Worm (Caenorhabditis elegans) whole organism, midembryonic: ENCODE data around the gene duxl-1.
"Not testable (repeated sequence)": the region's sequence is repeated elsewhere in the genome, so short reads cannot be mapped to it uniquely, and the experiment has no call there.

ENCODE experiments used
- T22C8.4 ChIP-seq: fragments of 200-800 bp; sonication (Bioruptor generic); IDR thresholded peaks from 2 replicates; pipeline ENCODE4 v1.3.6; 2022; ENCODE audit warnings: missing genetic modification characterization, missing compliant biosample characterization
- cog-1 ChIP-seq: sonication (generic microtip); optimal IDR thresholded peaks from 2 replicates; lab custom pipeline; 2016; ENCODE audit warnings: missing genetic modification characterization, missing compliant biosample characterization
- flt-1 ChIP-seq: fragments of 200-800 bp; sonication (Bioruptor generic); IDR thresholded peaks from 2 replicates; pipeline ENCODE4 v1.3.6; 2022; ENCODE audit warnings: missing genetic modification characterization, missing compliant biosample characterization
- klf-2 ChIP-seq: fragments of 200-800 bp; sonication (Bioruptor generic); conservative IDR thresholded peaks from 2 replicates; pipeline ENCODE4 v1.3.6; 2022; ENCODE audit warnings: missing genetic modification reagents, missing genetic modification characterization, missing compliant biosample characterization
- med-1 ChIP-seq: sonication (generic microtip); optimal IDR thresholded peaks from 2 replicates; lab custom pipeline; 2017; ENCODE audit warnings: missing genetic modification characterization, mild to moderate bottlenecking, missing compliant biosample characterization, antibody characterized with exemption, missing genetic modification reagents; ENCODE audit not compliant: insufficient read depth
- ref-1 ChIP-seq: fragments of 200-800 bp; sonication (Bioruptor generic); conservative IDR thresholded peaks from 2 replicates; pipeline ENCODE4 v1.3.6; 2022; ENCODE audit warnings: missing genetic modification reagents, missing genetic modification characterization, missing compliant biosample characterization
- tab-1 ChIP-seq: fragments of 200-800 bp; sonication (Bioruptor generic); IDR thresholded peaks from 2 replicates; pipeline ENCODE4 v1.3.6; 2022; ENCODE audit warnings: missing genetic modification characterization, missing compliant biosample characterization
- ztf-23 ChIP-seq: fragments of 200-800 bp; sonication (Bioruptor generic); IDR thresholded peaks from 2 replicates; pipeline ENCODE4 v1.3.6; 2022; ENCODE audit warnings: missing genetic modification reagents, missing genetic modification characterization, missing compliant biosample characterization
- ztf-29 ChIP-seq: fragments of 200-800 bp; sonication (Bioruptor generic); IDR thresholded peaks from 2 replicates; pipeline ENCODE4 v1.3.6; 2022; ENCODE audit warnings: missing genetic modification reagents, missing genetic modification characterization, missing compliant biosample characterization

The duxl-1 gene

DNA sequence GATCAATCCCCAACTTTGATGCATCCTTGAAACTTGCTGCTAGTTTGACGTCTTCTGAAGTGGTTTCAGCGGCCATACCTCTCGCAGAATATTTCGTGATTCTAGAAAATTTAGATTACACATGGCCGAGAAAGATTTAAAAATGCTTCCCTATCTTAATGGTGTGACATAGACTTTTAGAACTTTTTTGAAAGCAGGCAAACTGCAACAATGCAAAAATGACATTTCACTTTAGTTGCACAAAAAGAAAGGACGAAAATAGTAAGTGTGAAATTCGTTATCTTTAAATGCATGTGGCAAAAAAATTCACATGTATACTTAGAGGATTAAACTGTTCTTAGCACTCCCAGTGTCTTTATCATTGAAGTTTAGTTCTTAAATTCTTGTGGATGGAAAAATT, 6.3 kb upstream of the duxl-1 start, which contains the start of gene ZC204.12:
ZC204.12 (minus strand) TSS at position 101 of the 400 bp plus-strand sequence.
- TF ChIP-seq klf-2 (GFP tag; lab: Robert Waterston, UW) (no peak), cog-1 (no peak), ref-1 (no peak), tab-1 (GFP tag; lab: Robert Waterston, UW) (no peak), T22C8.4 (GFP tag; lab: Robert Waterston, UW) (no peak), med-1 (GFP tag; lab: Kevin White, UChicago) (no peak), flt-1 (GFP tag; lab: Robert Waterston, UW) (no peak), ztf-23 (GFP tag; lab: Robert Waterston, UW) (no peak), ztf-29 (GFP tag; lab: Robert Waterston, UW) (no peak)

DNA sequence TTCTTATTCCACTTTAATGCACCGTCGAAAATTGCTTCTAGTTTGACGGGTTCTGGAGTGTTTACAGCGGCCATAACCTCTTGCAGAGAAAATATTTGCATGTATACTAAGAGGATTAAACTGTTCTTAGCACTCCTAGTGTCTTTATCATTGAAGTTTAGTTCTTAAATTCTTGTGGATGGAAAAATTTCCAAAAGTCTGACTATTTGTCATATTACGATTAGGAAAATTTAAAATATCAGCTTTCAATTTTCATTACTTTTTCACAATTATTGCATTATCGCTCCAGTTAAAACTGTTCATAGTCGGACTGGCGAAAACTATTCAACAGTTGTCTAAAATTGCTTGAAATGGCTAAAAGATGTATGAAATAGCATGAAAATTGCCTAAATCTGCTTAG, 2.6 kb upstream of the duxl-1 start, which contains the start of gene ZC204.13:
ZC204.13 (minus strand) TSS at position 101 of the 400 bp plus-strand sequence.
- not testable (repeated sequence) for TF ChIP-seq ztf-23 (GFP tag; lab: Robert Waterston, UW); med-1 (GFP tag; lab: Kevin White, UChicago); flt-1 (GFP tag; lab: Robert Waterston, UW)

DNA sequence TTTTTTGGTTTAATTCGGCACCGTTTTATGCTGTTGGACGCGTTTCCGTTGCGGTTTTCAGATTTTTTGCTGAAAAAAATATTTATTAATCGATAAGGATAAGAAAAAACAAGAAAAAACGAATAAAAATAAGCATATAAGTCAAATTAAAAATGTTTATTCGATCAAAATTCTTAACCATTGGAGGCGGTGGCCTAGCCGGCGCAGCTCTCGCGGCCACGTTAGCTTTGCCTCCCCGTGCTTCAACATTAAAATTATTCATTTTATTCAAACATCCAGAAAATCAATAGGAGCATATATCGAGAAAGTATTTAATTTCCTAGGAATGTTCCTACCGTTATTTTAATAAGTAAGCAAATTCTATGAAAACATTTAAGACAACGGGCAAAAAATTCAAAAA, 618 bp upstream of the duxl-1 start, which contains the start of gene ZC204.14:
ZC204.14 (minus strand) TSS at position 69 of the 400 bp plus-strand sequence.
- TF ChIP-seq ref-1, result no peak
- TF ChIP-seq cog-1, result no peak

DNA sequence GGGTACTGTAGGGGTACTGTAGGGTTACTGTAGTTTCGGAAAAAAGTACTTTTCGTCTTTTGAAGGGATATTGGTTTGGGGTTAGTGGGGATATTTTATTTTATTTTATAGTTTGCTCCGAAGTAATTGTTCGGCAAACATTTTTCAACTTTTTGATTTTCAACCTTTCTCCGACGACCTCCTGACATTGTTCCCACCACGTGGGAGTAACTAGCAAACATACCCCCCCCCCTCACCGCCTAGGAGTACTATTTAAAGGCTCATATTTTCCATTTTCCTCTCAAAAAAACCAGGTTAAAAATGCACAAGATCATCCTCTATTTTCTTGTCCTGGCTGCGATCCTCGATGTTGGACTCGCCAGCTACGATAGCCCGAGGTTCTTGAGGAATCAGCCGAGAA, 2.5 kb downstream of the duxl-1 start, which contains the start of gene srlf-29:
srlf-29 (plus strand) TSS at position 301 of the 400 bp plus-strand sequence.
- TF ChIP-seq cog-1 (no peak), flt-1 (GFP tag; lab: Robert Waterston, UW) (no peak), med-1 (GFP tag; lab: Kevin White, UChicago) (no peak), klf-2 (GFP tag; lab: Robert Waterston, UW) (no peak), ztf-23 (GFP tag; lab: Robert Waterston, UW) (no peak), T22C8.4 (GFP tag; lab: Robert Waterston, UW) (no peak), tab-1 (GFP tag; lab: Robert Waterston, UW) (no peak), ztf-29 (GFP tag; lab: Robert Waterston, UW) (no peak), ref-1 (no peak)

DNA sequence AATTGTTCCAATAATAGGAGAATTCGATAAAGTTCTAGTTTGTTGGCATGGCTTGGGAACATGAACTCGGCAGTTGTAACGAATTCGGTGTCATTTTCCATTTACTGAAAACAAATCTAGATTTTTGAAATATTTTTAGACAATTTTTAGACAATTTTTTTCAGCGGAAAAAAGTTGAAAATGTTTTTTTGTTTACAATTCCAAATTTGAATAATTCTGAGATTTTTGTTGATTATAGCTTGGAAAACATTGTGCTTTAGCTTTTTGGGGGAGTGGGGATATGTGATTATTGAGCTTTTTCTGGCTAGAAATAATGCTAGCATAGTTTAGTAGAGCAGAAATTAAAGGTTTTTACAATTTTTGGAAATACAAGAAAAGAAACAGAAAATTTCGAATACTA, 5.4 kb downstream of the duxl-1 start, which contains the start of gene srw-97:
srw-97 (minus strand) TSS at position 101 of the 400 bp plus-strand sequence.
- TF ChIP-seq ref-1 (no peak), ztf-23 (GFP tag; lab: Robert Waterston, UW) (no peak), T22C8.4 (GFP tag; lab: Robert Waterston, UW) (no peak), cog-1 (no peak), ztf-29 (GFP tag; lab: Robert Waterston, UW) (no peak), med-1 (GFP tag; lab: Kevin White, UChicago) (no peak), tab-1 (GFP tag; lab: Robert Waterston, UW) (no peak), klf-2 (GFP tag; lab: Robert Waterston, UW) (no peak), flt-1 (GFP tag; lab: Robert Waterston, UW) (no peak)

DNA sequence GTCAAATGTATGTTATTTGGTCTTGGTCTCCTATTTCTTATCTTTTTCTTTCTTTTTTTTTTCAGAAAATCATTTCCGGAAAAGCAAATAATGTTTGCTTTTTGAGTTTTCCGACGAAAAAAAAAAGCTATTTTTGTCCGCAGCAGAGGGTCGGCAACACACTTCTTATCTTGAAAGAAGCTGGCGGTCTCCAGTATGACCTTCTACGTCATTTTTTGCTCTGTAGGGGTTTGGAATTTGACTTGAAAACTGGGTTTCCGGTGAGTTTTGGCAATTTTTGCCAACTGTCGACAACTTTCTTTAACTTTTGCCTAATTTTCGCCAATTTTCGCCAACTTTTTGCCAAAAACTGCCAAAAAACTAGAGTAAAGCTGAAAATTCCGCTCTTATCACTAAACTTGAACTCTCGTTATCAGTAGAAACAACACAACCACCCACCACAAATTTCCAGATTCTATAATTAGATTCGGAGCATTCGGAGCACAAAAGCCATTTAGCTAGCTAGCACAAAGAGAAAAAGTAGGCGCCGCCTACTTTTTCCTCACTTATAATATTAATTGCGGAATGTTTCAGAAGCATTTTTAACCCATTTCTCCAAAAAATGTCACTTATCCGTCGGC, 6.9 kb downstream of the duxl-1 start, which contains the start of gene nhx-6:
nhx-6 (plus strand) TSS at position 570 of the 620 bp plus-strand sequence.
- no peak for TF ChIP-seq T22C8.4 (GFP tag; lab: Robert Waterston, UW)
- TF ChIP-seq ref-1, result no peak
- no peak for TF ChIP-seq ztf-29 (GFP tag; lab: Robert Waterston, UW)
- TF ChIP-seq tab-1 (GFP tag; lab: Robert Waterston, UW), result no peak
- no peak for TF ChIP-seq klf-2 (GFP tag; lab: Robert Waterston, UW)
- no peak for TF ChIP-seq flt-1 (GFP tag; lab: Robert Waterston, UW)
- no peak for TF ChIP-seq ztf-23 (GFP tag; lab: Robert Waterston, UW)
- no peak for TF ChIP-seq cog-1
- TF ChIP-seq med-1 (GFP tag; lab: Kevin White, UChicago), result no peak

DNA sequence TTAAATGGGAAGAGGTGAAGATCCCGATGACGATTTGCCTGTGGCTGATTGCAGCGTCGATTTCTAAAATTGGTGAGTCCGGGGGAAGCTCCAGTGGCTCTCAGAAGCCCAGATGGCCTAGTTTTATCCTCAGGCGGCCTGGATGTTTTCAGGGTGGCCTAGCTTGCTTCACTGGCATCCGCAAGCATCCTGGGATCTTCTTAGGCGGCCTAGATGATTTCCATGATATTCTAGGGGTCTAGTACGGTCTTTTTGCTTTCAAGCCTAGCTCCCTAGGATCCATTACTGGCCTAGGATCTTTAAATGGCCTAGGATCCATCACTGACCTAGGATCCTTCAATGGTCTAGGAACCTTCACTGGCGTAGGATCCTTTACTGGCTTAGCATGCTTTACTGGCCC, 7.5 kb downstream of the duxl-1 start:
- no peak for TF ChIP-seq klf-2 (GFP tag; lab: Robert Waterston, UW)
- TF ChIP-seq ztf-23 (GFP tag; lab: Robert Waterston, UW), result no peak
- TF ChIP-seq ztf-29 (GFP tag; lab: Robert Waterston, UW), result no peak
- TF ChIP-seq cog-1, result no peak
- no peak for TF ChIP-seq tab-1 (GFP tag; lab: Robert Waterston, UW)
- TF ChIP-seq med-1 (GFP tag; lab: Kevin White, UChicago), result no peak
- no peak for TF ChIP-seq ref-1
- no peak for TF ChIP-seq T22C8.4 (GFP tag; lab: Robert Waterston, UW)
- no peak for TF ChIP-seq flt-1 (GFP tag; lab: Robert Waterston, UW)

DNA sequence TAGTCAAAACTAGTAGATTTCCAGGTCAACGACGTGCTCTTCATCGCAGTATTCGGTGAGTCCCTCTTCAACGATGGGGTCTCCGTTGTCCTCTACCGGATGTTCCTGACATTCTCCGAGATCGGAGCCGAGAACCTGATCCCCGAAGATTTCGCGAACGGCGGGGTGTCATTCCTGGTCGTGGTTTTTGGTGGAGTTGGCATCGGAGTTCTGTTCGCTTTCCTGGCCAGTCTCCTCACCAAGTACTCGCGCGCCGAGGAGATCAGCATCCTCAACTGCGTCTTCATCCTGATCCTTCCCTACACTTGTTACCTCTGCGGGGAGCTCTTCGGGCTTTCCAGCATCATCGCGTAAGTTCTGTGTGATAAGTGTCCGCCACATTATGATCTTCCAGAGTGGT, 9.2 kb downstream of the duxl-1 start:
- no peak for TF ChIP-seq T22C8.4 (GFP tag; lab: Robert Waterston, UW)
- TF ChIP-seq ref-1, result no peak
- no peak for TF ChIP-seq ztf-29 (GFP tag; lab: Robert Waterston, UW)
- TF ChIP-seq tab-1 (GFP tag; lab: Robert Waterston, UW), result no peak
- no peak for TF ChIP-seq med-1 (GFP tag; lab: Kevin White, UChicago)
- no peak for TF ChIP-seq klf-2 (GFP tag; lab: Robert Waterston, UW)
- TF ChIP-seq cog-1, result no peak
- no peak for TF ChIP-seq flt-1 (GFP tag; lab: Robert Waterston, UW)
- no peak for TF ChIP-seq ztf-23 (GFP tag; lab: Robert Waterston, UW)

DNA sequence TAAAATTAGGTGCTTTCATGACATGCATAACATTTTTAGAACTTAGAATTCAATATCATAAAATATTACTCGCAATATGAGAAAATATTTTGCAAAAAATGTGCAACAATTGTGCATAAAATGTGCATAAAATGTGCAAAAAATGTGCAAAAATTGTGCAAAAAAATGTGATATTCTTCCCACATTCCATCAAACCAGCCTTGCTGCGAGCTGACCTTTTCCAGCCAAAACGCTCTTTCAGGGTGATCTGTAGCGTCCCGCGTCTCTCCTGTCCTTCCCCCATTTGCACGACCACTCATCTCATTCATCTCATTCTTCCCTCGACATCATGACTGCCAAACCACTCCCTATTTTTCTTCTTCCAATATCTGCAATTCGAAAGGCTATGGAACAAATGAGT, 12.6 kb downstream of the duxl-1 start, which contains the start of gene fbxb-17:
fbxb-17 (plus strand) TSS at position 301 of the 400 bp plus-strand sequence.
- TF ChIP-seq ztf-23 (GFP tag; lab: Robert Waterston, UW) (no peak), flt-1 (GFP tag; lab: Robert Waterston, UW) (no peak), T22C8.4 (GFP tag; lab: Robert Waterston, UW) (no peak), cog-1 (no peak), med-1 (GFP tag; lab: Kevin White, UChicago) (no peak), klf-2 (GFP tag; lab: Robert Waterston, UW) (no peak), tab-1 (GFP tag; lab: Robert Waterston, UW) (no peak)
